Fruit fly (Drosophila melanogaster): ENCODE data around the gene CG14314.

The CG14314 gene

dm6 chr3R:18185385-18185784, 30.6 kb upstream of the CG14314 start, which contains the start of the genes Arp5 and CG7208 (continued):
- TF ChIP-seq CG12155 (GFP tag; optimal IDR thresholded peaks at IDR 0.05) (peak; percentile 73), CG2678 (tag; optimal IDR thresholded peaks at IDR 0.05) (no peak), rib (GFP tag; IDR thresholded peaks at IDR 0.05) (no peak), lola (GFP tag; optimal IDR thresholded peaks at IDR 0.05) (peak in 1 of 3 experiments; percentile 51), CG10209 (GFP tag; optimal IDR thresholded peaks at IDR 0.05) (peak; percentile 68), CG33213 (GFP tag; optimal IDR thresholded peaks at IDR 0.05) (peak; percentile 53), salm (tag; optimal IDR thresholded peaks at IDR 0.05) (peak; percentile 5), lilli (GFP tag; optimal IDR thresholded peaks at IDR 0.05) (peak; percentile 86), slbo (GFP tag; IDR thresholded peaks at IDR 0.05) (peak; percentile 85), dmrt99B (tag; optimal IDR thresholded peaks at IDR 0.05) (no peak), CG7786 (GFP tag; optimal IDR thresholded peaks at IDR 0.05) (peak; percentile 58), jumu (GFP tag; optimal IDR thresholded peaks at IDR 0.05) (peak; percentile 49), CG1529 (GFP tag; optimal IDR thresholded peaks at IDR 0.05) (peak; percentile 47), CG10543 (GFP tag; optimal IDR thresholded peaks at IDR 0.05) (peak; percentile 63), amos (GFP tag; IDR thresholded peaks at IDR 0.05; ENCODE audit: partially characterized antibody) (peak; percentile 38; the same call in 1 of the 2 replicates), prd (optimal IDR thresholded peaks at IDR 0.05) (no peak), prd (GFP tag; IDR thresholded peaks at IDR 0.05) (peak; percentile 66), pnt (GFP tag; optimal IDR thresholded peaks at IDR 0.05) (peak; percentile 18), HmgZ (tag; optimal IDR thresholded peaks at IDR 0.05) (peak; percentile 80), Dip2 (GFP tag; IDR thresholded peaks at IDR 0.05) (no peak), hbn (GFP tag; IDR thresholded peaks at IDR 0.05; ENCODE audit: partially characterized antibody) (no peak), ERR (GFP tag; optimal IDR thresholded peaks at IDR 0.05) (no peak), ash1 (GFP tag; optimal IDR thresholded peaks at IDR 0.05) (no peak), CG8089 (GFP tag; optimal IDR thresholded peaks at IDR 0.05) (no peak), CG13624 (GFP tag; optimal IDR thresholded peaks at IDR 0.05) (peak; percentile 70), sisA (GFP tag; IDR thresholded peaks at IDR 0.05) (peak; percentile 62), sob (GFP tag; IDR thresholded peaks at IDR 0.05) (peak; percentile 79), CG6854 (GFP tag; optimal IDR thresholded peaks at IDR 0.05) (no peak), aop (GFP tag; IDR thresholded peaks at IDR 0.05) (no peak), grn (GFP tag; optimal IDR thresholded peaks at IDR 0.05) (no peak), danr (GFP tag; IDR thresholded peaks at IDR 0.05) (0 out of 2 replicates have a peak, but pooled peaks have one; percentile 10), nerfin-1 (tag; optimal IDR thresholded peaks at IDR 0.05) (peak; percentile 45), kay (GFP tag; optimal IDR thresholded peaks at IDR 0.05) (peak; percentile 43), CG12299 (tag; optimal IDR thresholded peaks at IDR 0.05) (peak; percentile 55), Mes4 (GFP tag; optimal IDR thresholded peaks at IDR 0.05) (peak; percentile 11), CG8359 (GFP tag; optimal IDR thresholded peaks at IDR 0.05; ENCODE audit: borderline replicate concordance) (no peak), cad (GFP tag; optimal IDR thresholded peaks at IDR 0.05) (no peak), gfzf (GFP tag; optimal IDR thresholded peaks at IDR 0.05) (peak; percentile 39), CG43689 (GFP tag; IDR thresholded peaks at IDR 0.05) (no peak), ind (GFP tag; optimal IDR thresholded peaks at IDR 0.05) (peak; percentile 75), CG10462 (GFP tag; optimal IDR thresholded peaks at IDR 0.05) (peak; percentile 44), esg (GFP tag; conservative IDR thresholded peaks at IDR 0.05) (peak; percentile 50), CG30431 (GFP tag; optimal IDR thresholded peaks at IDR 0.05) (peak; percentile 5), CG33557 (GFP tag; optimal IDR thresholded peaks at IDR 0.05) (peak; percentile 19), otp (GFP tag; IDR thresholded peaks at IDR 0.05) (no peak), toy (GFP tag; IDR thresholded peaks at IDR 0.05) (no peak), Awh (GFP tag; IDR thresholded peaks at IDR 0.05) (no peak), vvl (GFP tag; IDR thresholded peaks at IDR 0.05) (peak; percentile 57), CG34224 (GFP tag; IDR thresholded peaks at IDR 0.05; ENCODE audit: partially characterized antibody) (no peak; the same call in 2 of the 3 replicates), MESR4 (GFP tag; optimal IDR thresholded peaks at IDR 0.05) (peak; percentile 37), CG15011 (GFP tag; optimal IDR thresholded peaks at IDR 0.05) (no peak), Side (GFP tag; optimal IDR thresholded peaks at IDR 0.05) (peak; percentile 38)

All from whole organism, embryonic.